Worm (Caenorhabditis elegans): ENCODE measurements around the gene str-73.

ce11 chrV:16407663-16408062, 22.4 kb upstream of the str-73 start, which contains the start of gene F26D2.3:
- TF ChIP-seq unc-42 (tag; optimal IDR thresholded peaks at IDR 0.05) = no peak
- no peak for TF ChIP-seq pha-4 (tag; optimal IDR thresholded peaks at IDR 0.05)
- TF ChIP-seq K09A11.1 (tag; optimal IDR thresholded peaks at IDR 0.05; ENCODE audit: insufficient read depth) = no peak
- TF ChIP-seq ama-1 (optimal IDR thresholded peaks at IDR 0.05) = no peak
- TF ChIP-seq dmd-4 (tag; optimal IDR thresholded peaks at IDR 0.05; ENCODE audit: borderline replicate concordance) = no peak
- TF ChIP-seq unc-3 (GFP tag; conservative IDR thresholded peaks at IDR 0.05) = no peak
- TF ChIP-seq unc-3 (tag; optimal IDR thresholded peaks at IDR 0.05) = no peak
- no peak for TF ChIP-seq hlh-8 (tag; optimal IDR thresholded peaks at IDR 0.05)
- TF ChIP-seq F13H6.1 (tag; optimal IDR thresholded peaks at IDR 0.05) = no peak
- TF ChIP-seq elt-4 (tag; optimal IDR thresholded peaks at IDR 0.05) = no peak
- TF ChIP-seq sox-4 (tag; optimal IDR thresholded peaks at IDR 0.05) = no peak

Measured in whole organism, late embryonic.